Worm (Caenorhabditis elegans): ENCODE data around the gene lact-3.

- TF ChIP-seq nhr-237 (tag; optimal IDR thresholded peaks at IDR 0.05) (no peak), unc-62 (GFP tag; optimal IDR thresholded peaks at IDR 0.05) (no peak), daf-12 (tag; optimal IDR thresholded peaks at IDR 0.05) (no peak), egl-27 (tag; optimal IDR thresholded peaks at IDR 0.05) (no peak), ztf-4 (tag; optimal IDR thresholded peaks at IDR 0.05) (no peak)
These were observed 48.6 kb upstream of the lact-3 start for ce11 chrII:10706038-10706437.
